Worm (Caenorhabditis elegans): ENCODE results near the gene nlp-9.

Gene nlp-9

DNA sequence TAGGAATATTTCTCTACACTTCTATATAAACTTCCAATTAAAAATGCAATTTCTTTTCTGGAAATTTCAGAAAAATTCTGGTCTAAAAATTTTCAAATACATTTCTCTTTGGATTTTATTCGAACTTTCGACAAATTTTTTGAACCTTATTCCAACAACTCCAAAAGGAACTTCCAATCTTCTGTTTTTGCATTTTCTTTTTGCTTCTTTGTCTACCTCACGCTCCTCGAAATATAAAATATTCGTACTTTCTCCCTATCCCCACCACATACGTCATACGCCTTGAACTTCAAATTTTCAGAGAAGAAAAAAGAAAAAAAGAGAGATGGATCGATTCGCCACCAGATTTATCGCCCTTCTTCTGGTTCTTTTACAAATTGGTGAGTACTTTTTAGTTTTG is at the start of gene nlp-9:
TSS of gene nlp-9 (plus strand) at position 301 of the 400 bp plus-strand sequence.
- TF ChIP-seq tra-4 (tag; optimal IDR thresholded peaks at IDR 0.05) (no peak), sea-1 (GFP tag; conservative IDR thresholded peaks at IDR 0.05) (no peak), hnd-1 (tag; optimal IDR thresholded peaks at IDR 0.05) (no peak), ceh-36 (tag; optimal IDR thresholded peaks at IDR 0.05) (no peak), tbx-11 (GFP tag; IDR thresholded peaks at IDR 0.05) (no peak), hmbx-1 (tag; optimal IDR thresholded peaks at IDR 0.05) (no peak), aly-1 (tag; optimal IDR thresholded peaks at IDR 0.05) (no peak)

DNA sequence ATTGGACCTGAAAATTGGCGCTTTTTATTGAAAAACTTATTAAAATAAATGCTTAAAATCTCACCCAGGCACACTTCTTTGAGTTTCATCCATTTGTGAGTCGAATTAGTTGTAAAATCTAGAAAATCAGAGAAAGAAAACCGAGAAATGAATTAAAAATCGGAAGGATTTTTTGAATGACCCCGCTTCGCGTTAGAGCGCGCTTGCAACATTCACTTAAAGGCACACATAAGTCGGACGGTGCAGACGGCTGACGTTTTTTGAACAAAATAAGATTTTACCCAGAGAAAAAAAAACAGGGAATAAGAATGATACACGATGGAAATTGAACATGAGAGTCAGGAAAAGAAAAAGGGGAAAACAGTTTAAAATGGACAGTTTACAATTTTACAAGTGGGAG is 49.8 kb upstream of the nlp-9 start:
- TF ChIP-seq sea-1 (GFP tag; conservative IDR thresholded peaks at IDR 0.05) (no peak), hnd-1 (tag; optimal IDR thresholded peaks at IDR 0.05) (no peak), tbx-11 (GFP tag; IDR thresholded peaks at IDR 0.05) (no peak), tra-4 (tag; optimal IDR thresholded peaks at IDR 0.05) (no peak), tbx-37 (GFP tag; conservative IDR thresholded peaks at IDR 0.05) (no peak), ets-7 (tag; optimal IDR thresholded peaks at IDR 0.05) (no peak), B0310.2 (tag; optimal IDR thresholded peaks at IDR 0.05) (no peak), F13C5.2 (tag; optimal IDR thresholded peaks at IDR 0.05) (no peak), pes-1 (GFP tag; IDR thresholded peaks at IDR 0.05) (no peak), aly-1 (tag; optimal IDR thresholded peaks at IDR 0.05) (no peak), flt-1 (GFP tag; IDR thresholded peaks at IDR 0.05) (no peak), scrt-1 (GFP tag; IDR thresholded peaks at IDR 0.05) (no peak), ama-1 (optimal IDR thresholded peaks at IDR 0.05) (no peak), hmbx-1 (tag; optimal IDR thresholded peaks at IDR 0.05) (no peak), ceh-36 (tag; optimal IDR thresholded peaks at IDR 0.05) (no peak)

DNA sequence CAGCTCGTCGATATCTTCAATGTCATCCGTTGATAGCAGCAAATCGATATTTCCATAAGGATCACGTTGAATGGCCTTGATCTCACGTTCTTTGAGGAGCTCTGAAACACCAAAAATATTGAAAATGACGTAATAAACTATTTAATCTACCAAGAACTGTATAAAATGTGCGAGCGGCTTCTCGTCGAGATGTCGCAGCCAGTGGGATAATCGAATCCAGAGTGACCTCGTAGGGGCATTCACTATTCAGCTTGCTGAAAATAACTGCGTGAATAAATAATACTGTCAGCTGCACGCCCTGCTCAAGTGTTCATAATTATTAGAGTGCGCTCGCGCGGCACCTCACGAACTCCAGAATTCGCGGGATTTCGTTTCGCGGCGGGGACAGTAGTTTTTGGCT is 49.3 kb upstream of the nlp-9 start, which contains the start of gene Y45G5AM.7:
TSS of gene Y45G5AM.7 (minus strand) at position 101 of the 400 bp plus-strand sequence.
- TF ChIP-seq scrt-1 (GFP tag; IDR thresholded peaks at IDR 0.05) (no peak), ets-7 (tag; optimal IDR thresholded peaks at IDR 0.05) (no peak), aly-1 (tag; optimal IDR thresholded peaks at IDR 0.05) (no peak), ceh-36 (tag; optimal IDR thresholded peaks at IDR 0.05) (no peak), pes-1 (GFP tag; IDR thresholded peaks at IDR 0.05) (no peak), B0310.2 (tag; optimal IDR thresholded peaks at IDR 0.05) (no peak), flt-1 (GFP tag; IDR thresholded peaks at IDR 0.05) (no peak), F13C5.2 (tag; optimal IDR thresholded peaks at IDR 0.05) (no peak), tbx-37 (GFP tag; conservative IDR thresholded peaks at IDR 0.05) (no peak), tra-4 (tag; optimal IDR thresholded peaks at IDR 0.05) (no peak), ama-1 (optimal IDR thresholded peaks at IDR 0.05) (no peak), hmbx-1 (tag; optimal IDR thresholded peaks at IDR 0.05) (no peak), hmg-4 (GFP tag; optimal IDR thresholded peaks at IDR 0.05) (no peak), tbx-11 (GFP tag; IDR thresholded peaks at IDR 0.05) (no peak), sea-1 (GFP tag; conservative IDR thresholded peaks at IDR 0.05) (no peak), hnd-1 (tag; optimal IDR thresholded peaks at IDR 0.05) (no peak), ceh-13 (GFP tag; optimal IDR thresholded peaks at IDR 0.05) (no peak)

DNA sequence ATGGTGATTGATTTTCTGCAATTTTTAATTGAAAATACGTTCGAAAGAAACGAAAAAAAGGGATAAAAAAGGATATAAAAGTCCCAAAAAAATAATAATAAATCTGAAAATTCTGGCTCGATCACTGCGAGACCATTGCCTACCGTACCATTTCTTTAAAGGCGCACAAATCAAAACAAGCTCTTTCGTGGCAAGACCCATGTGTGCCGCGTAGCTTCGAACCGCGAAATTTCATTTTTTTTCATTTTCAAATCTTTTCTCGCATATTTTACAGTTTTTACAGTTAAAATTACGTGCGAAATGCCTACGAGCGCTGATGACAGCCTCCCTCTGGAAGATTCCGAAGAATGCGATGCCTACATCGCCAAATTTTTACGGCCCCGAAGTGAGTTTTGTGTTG is 43.8 kb upstream of the nlp-9 start, which contains the start of the genes coh-4 and pid-5:
TSS of gene coh-4 (minus strand) at position 17 of the 400 bp plus-strand sequence.
TSS of gene pid-5 (plus strand) at position 259 of the 400 bp plus-strand sequence.
- no peak for TF ChIP-seq scrt-1 (GFP tag; IDR thresholded peaks at IDR 0.05)
- no peak for TF ChIP-seq tbx-37 (GFP tag; conservative IDR thresholded peaks at IDR 0.05)
- no peak for TF ChIP-seq B0310.2 (tag; optimal IDR thresholded peaks at IDR 0.05)
- no peak for TF ChIP-seq ets-7 (tag; optimal IDR thresholded peaks at IDR 0.05)
- no peak for TF ChIP-seq ceh-13 (GFP tag; optimal IDR thresholded peaks at IDR 0.05)
- TF ChIP-seq hnd-1 (tag; optimal IDR thresholded peaks at IDR 0.05): no peak
- no peak for TF ChIP-seq hmbx-1 (tag; optimal IDR thresholded peaks at IDR 0.05)
- TF ChIP-seq hmg-4 (GFP tag; optimal IDR thresholded peaks at IDR 0.05): no peak
- no peak for TF ChIP-seq tra-4 (tag; optimal IDR thresholded peaks at IDR 0.05)
- no peak for TF ChIP-seq ama-1 (optimal IDR thresholded peaks at IDR 0.05)
- TF ChIP-seq sea-1 (GFP tag; conservative IDR thresholded peaks at IDR 0.05): no peak
- no peak for TF ChIP-seq ceh-36 (tag; optimal IDR thresholded peaks at IDR 0.05)
- no peak for TF ChIP-seq pes-1 (GFP tag; IDR thresholded peaks at IDR 0.05)
- no peak for TF ChIP-seq aly-1 (tag; optimal IDR thresholded peaks at IDR 0.05)
- TF ChIP-seq flt-1 (GFP tag; IDR thresholded peaks at IDR 0.05): no peak
- no peak for TF ChIP-seq tbx-11 (GFP tag; IDR thresholded peaks at IDR 0.05)
- no peak for TF ChIP-seq F13C5.2 (tag; optimal IDR thresholded peaks at IDR 0.05)

DNA sequence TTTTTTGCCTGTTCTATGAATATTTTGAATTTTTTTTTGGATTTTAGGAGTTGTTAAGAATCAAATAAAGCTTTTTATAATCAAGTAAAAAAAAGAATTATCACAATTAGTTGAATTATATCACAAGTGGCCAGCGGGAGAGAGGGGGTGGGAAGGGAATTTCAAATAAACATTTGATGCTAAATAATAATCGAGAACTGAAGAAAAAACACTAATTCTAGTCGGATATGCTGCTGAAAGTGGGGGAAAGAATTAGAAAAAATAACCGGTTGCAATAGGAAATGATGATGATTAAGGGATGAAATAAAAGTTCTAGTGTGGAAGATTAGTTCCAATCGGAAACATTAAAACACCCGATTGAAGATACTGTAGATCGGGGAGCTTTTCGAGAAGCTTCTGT is 38.2 kb upstream of the nlp-9 start:
- TF ChIP-seq sea-1 (GFP tag; conservative IDR thresholded peaks at IDR 0.05) (no peak), ets-7 (tag; optimal IDR thresholded peaks at IDR 0.05) (no peak), pes-1 (GFP tag; IDR thresholded peaks at IDR 0.05) (no peak), scrt-1 (GFP tag; IDR thresholded peaks at IDR 0.05) (no peak), ceh-13 (GFP tag; optimal IDR thresholded peaks at IDR 0.05) (no peak), hmbx-1 (tag; optimal IDR thresholded peaks at IDR 0.05) (no peak), tbx-37 (GFP tag; conservative IDR thresholded peaks at IDR 0.05) (no peak), hnd-1 (tag; optimal IDR thresholded peaks at IDR 0.05) (no peak), flt-1 (GFP tag; IDR thresholded peaks at IDR 0.05) (no peak), tbx-11 (GFP tag; IDR thresholded peaks at IDR 0.05) (no peak), tra-4 (tag; optimal IDR thresholded peaks at IDR 0.05) (no peak), B0310.2 (tag; optimal IDR thresholded peaks at IDR 0.05) (no peak), aly-1 (tag; optimal IDR thresholded peaks at IDR 0.05) (no peak), hmg-4 (GFP tag; optimal IDR thresholded peaks at IDR 0.05) (no peak)

DNA sequence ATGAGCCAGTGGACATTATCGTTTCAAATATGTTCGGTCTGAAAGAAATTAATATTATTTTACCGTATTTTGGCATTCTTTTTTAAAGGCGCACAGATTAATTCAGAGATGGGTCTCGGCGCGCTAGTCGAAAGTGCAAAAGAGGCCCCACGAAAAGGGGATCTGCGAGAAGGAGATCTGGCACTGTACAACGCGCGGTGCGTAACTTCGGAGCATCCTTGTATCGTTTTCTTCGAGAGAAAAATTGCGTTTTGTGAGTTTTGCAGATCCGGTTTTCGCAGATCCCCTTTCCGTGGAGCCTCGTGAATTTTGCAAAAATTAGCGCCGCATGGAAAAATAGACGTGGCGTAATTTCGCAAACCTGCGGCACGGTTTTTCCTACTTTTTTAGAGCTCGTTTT is 37.7 kb upstream of the nlp-9 start:
- TF ChIP-seq F13C5.2 (tag; optimal IDR thresholded peaks at IDR 0.05) (no peak), ets-7 (tag; optimal IDR thresholded peaks at IDR 0.05) (peak; percentile 6), pes-1 (GFP tag; IDR thresholded peaks at IDR 0.05) (peak; percentile 68), ceh-13 (GFP tag; optimal IDR thresholded peaks at IDR 0.05) (peak; percentile 35), B0310.2 (tag; optimal IDR thresholded peaks at IDR 0.05) (no peak), tbx-37 (GFP tag; conservative IDR thresholded peaks at IDR 0.05) (no peak), ama-1 (optimal IDR thresholded peaks at IDR 0.05) (no peak), flt-1 (GFP tag; IDR thresholded peaks at IDR 0.05) (no peak), aly-1 (tag; optimal IDR thresholded peaks at IDR 0.05) (no peak), ceh-36 (tag; optimal IDR thresholded peaks at IDR 0.05) (no peak), tbx-11 (GFP tag; IDR thresholded peaks at IDR 0.05) (no peak), scrt-1 (GFP tag; IDR thresholded peaks at IDR 0.05) (peak; percentile 64; the same call in 1 of the 2 replicates), hmg-4 (GFP tag; optimal IDR thresholded peaks at IDR 0.05) (no peak), sea-1 (GFP tag; conservative IDR thresholded peaks at IDR 0.05) (peak; percentile 12; the same call in 1 of the 2 replicates), tra-4 (tag; optimal IDR thresholded peaks at IDR 0.05) (no peak), hnd-1 (tag; optimal IDR thresholded peaks at IDR 0.05) (no peak), hmbx-1 (tag; optimal IDR thresholded peaks at IDR 0.05) (no peak)

DNA sequence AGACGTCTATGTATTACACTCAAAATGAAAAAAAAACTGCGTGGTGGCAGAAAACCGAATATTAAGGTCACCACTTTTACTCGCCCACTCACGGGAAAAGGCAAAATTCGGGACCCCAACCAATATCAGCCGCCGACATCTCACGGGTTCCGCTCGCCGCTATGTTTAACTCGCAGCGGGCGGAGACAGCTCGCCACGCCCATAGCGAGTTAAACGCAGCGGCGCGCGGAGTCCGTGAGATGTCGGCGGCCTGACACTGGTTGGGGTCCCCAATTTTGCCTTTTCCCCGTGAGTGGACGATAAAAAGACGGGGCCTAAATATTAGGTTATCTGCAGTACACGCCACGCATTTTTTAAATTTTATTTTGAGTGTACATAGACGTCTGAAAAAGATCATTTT is 36.9 kb upstream of the nlp-9 start:
- TF ChIP-seq tbx-11 (GFP tag; IDR thresholded peaks at IDR 0.05): no peak
- TF ChIP-seq hmbx-1 (tag; optimal IDR thresholded peaks at IDR 0.05): no peak
- no peak for TF ChIP-seq scrt-1 (GFP tag; IDR thresholded peaks at IDR 0.05)

Data from whole organism, early embryonic.